Fruit fly (Drosophila melanogaster): ENCODE data around the gene Sgs7.

Gene Sgs7

dm6 chr3L:11550359-11551056 is 40.8 kb downstream of the Sgs7 start:
- TF ChIP-seq CG4496 (GFP tag; IDR thresholded peaks at IDR 0.05), result 0 out of 3 replicates have a peak, but pooled peaks have one; percentile 10
- TF ChIP-seq CG14655 (GFP tag; optimal IDR thresholded peaks at IDR 0.05), result peak; percentile 16
- TF ChIP-seq rn (GFP tag; IDR thresholded peaks at IDR 0.05), result no peak
- no peak for TF ChIP-seq CG32121 (GFP tag; IDR thresholded peaks at IDR 0.05)

dm6 chr3L:11551949-11552348 is 42.3 kb downstream of the Sgs7 start:
- TF ChIP-seq EcR (GFP tag; optimal IDR thresholded peaks at IDR 0.05) (no peak), Snoo (tag; optimal IDR thresholded peaks at IDR 0.05) (peak; percentile 24), CG17806 (tag; optimal IDR thresholded peaks at IDR 0.05) (peak; percentile 55), CG15710 (tag; optimal IDR thresholded peaks at IDR 0.05) (peak; percentile 66), CG4496 (GFP tag; IDR thresholded peaks at IDR 0.05) (peak; percentile 65; the same call in 1 of the 3 replicates), CG8159 (tag; optimal IDR thresholded peaks at IDR 0.05) (peak; percentile 75), CG10348 (GFP tag; IDR thresholded peaks at IDR 0.05) (no peak), Ets98B (GFP tag; IDR thresholded peaks at IDR 0.05) (peak; percentile 52), Pif1A (GFP tag; optimal IDR thresholded peaks at IDR 0.05) (peak; percentile 55), CG8301 (tag; optimal IDR thresholded peaks at IDR 0.05) (peak; percentile 58), fd96Ca (GFP tag; IDR thresholded peaks at IDR 0.05) (peak; percentile 11; the same call in 1 of the 3 replicates), Pif1B (GFP tag; optimal IDR thresholded peaks at IDR 0.05) (peak; percentile 29), CG14655 (GFP tag; optimal IDR thresholded peaks at IDR 0.05) (peak; percentile 76), CG9948 (tag; optimal IDR thresholded peaks at IDR 0.05) (peak; percentile 54), gl (tag; optimal IDR thresholded peaks at IDR 0.05) (no peak), D1 (tag; optimal IDR thresholded peaks at IDR 0.05) (no peak), rn (GFP tag; IDR thresholded peaks at IDR 0.05) (peak; percentile 52; the same call in 1 of the 2 replicates), CG32121 (GFP tag; IDR thresholded peaks at IDR 0.05) (peak; percentile 60), CG34367 (tag; optimal IDR thresholded peaks at IDR 0.05) (peak; percentile 19)

dm6 chr3L:11552996-11553671 is 43.5 kb downstream of the Sgs7 start:
- TF ChIP-seq CG32121 (GFP tag; IDR thresholded peaks at IDR 0.05), result peak; percentile 79
- peak; percentile 69; the same call in 2 of the 3 replicates for TF ChIP-seq CG4496 (GFP tag; IDR thresholded peaks at IDR 0.05)
- TF ChIP-seq CG8159 (tag; optimal IDR thresholded peaks at IDR 0.05), result peak; percentile 32
- TF ChIP-seq CG10348 (GFP tag; IDR thresholded peaks at IDR 0.05), result no peak
- TF ChIP-seq Ets98B (GFP tag; IDR thresholded peaks at IDR 0.05), result peak; percentile 83
- TF ChIP-seq CG14655 (GFP tag; optimal IDR thresholded peaks at IDR 0.05), result peak; percentile 65
- TF ChIP-seq gl (tag; optimal IDR thresholded peaks at IDR 0.05), result peak; percentile 86
- TF ChIP-seq CG15710 (tag; optimal IDR thresholded peaks at IDR 0.05), result peak; percentile 61
- peak; percentile 22 for TF ChIP-seq CG9948 (tag; optimal IDR thresholded peaks at IDR 0.05)
- peak; percentile 42 for TF ChIP-seq Snoo (tag; optimal IDR thresholded peaks at IDR 0.05)
- peak; percentile 95 for TF ChIP-seq CG12605 (GFP tag; IDR thresholded peaks at IDR 0.05)
- peak; percentile 45 for TF ChIP-seq CG17806 (tag; optimal IDR thresholded peaks at IDR 0.05)
- TF ChIP-seq rn (GFP tag; IDR thresholded peaks at IDR 0.05), result no peak
- TF ChIP-seq CG13204 (GFP tag; optimal IDR thresholded peaks at IDR 0.05), result peak; percentile 94
- TF ChIP-seq CG34367 (tag; optimal IDR thresholded peaks at IDR 0.05), result peak; percentile 65
- TF ChIP-seq D1 (tag; optimal IDR thresholded peaks at IDR 0.05), result no peak
- TF ChIP-seq EcR (GFP tag; optimal IDR thresholded peaks at IDR 0.05), result peak; percentile 81
- TF ChIP-seq fd96Ca (GFP tag; IDR thresholded peaks at IDR 0.05), result peak; percentile 79
- peak; percentile 21 for TF ChIP-seq Pif1A (GFP tag; optimal IDR thresholded peaks at IDR 0.05)
- TF ChIP-seq Pif1B (GFP tag; optimal IDR thresholded peaks at IDR 0.05), result peak; percentile 57
- peak; percentile 44 for TF ChIP-seq CG8301 (tag; optimal IDR thresholded peaks at IDR 0.05)

dm6 chr3L:11553672-11554068 is 44.0 kb downstream of the Sgs7 start:
- TF ChIP-seq CG12605 (GFP tag; IDR thresholded peaks at IDR 0.05) (no peak), CG10348 (GFP tag; IDR thresholded peaks at IDR 0.05) (no peak), EcR (GFP tag; optimal IDR thresholded peaks at IDR 0.05) (no peak), CG34367 (tag; optimal IDR thresholded peaks at IDR 0.05) (no peak), CG32121 (GFP tag; IDR thresholded peaks at IDR 0.05) (no peak), Snoo (tag; optimal IDR thresholded peaks at IDR 0.05) (no peak), CG9948 (tag; optimal IDR thresholded peaks at IDR 0.05) (no peak), CG13204 (GFP tag; optimal IDR thresholded peaks at IDR 0.05) (no peak), gl (tag; optimal IDR thresholded peaks at IDR 0.05) (no peak), D1 (tag; optimal IDR thresholded peaks at IDR 0.05) (no peak), CG8159 (tag; optimal IDR thresholded peaks at IDR 0.05) (no peak)

dm6 chr3L:11554338-11554737 is 44.7 kb downstream of the Sgs7 start:
- peak; percentile 41 for TF ChIP-seq rn (GFP tag; IDR thresholded peaks at IDR 0.05)
- peak; percentile 79 for TF ChIP-seq CG14655 (GFP tag; optimal IDR thresholded peaks at IDR 0.05)
- TF ChIP-seq gl (tag; optimal IDR thresholded peaks at IDR 0.05), result peak; percentile 27
- TF ChIP-seq CG10348 (GFP tag; IDR thresholded peaks at IDR 0.05), result no peak
- TF ChIP-seq CG8159 (tag; optimal IDR thresholded peaks at IDR 0.05), result peak; percentile 81
- no peak for TF ChIP-seq fd96Ca (GFP tag; IDR thresholded peaks at IDR 0.05)
- TF ChIP-seq D1 (tag; optimal IDR thresholded peaks at IDR 0.05), result no peak
- peak; percentile 68 for TF ChIP-seq CG8301 (tag; optimal IDR thresholded peaks at IDR 0.05)
- peak; percentile 49 for TF ChIP-seq CG12605 (GFP tag; IDR thresholded peaks at IDR 0.05)
- peak; percentile 49 for TF ChIP-seq Pif1A (GFP tag; optimal IDR thresholded peaks at IDR 0.05)
- peak; percentile 56 for TF ChIP-seq CG32121 (GFP tag; IDR thresholded peaks at IDR 0.05)
- TF ChIP-seq CG17806 (tag; optimal IDR thresholded peaks at IDR 0.05), result peak; percentile 73
- peak; percentile 49 for TF ChIP-seq Snoo (tag; optimal IDR thresholded peaks at IDR 0.05)
- TF ChIP-seq CG4496 (GFP tag; IDR thresholded peaks at IDR 0.05), result peak; percentile 61; the same call in 2 of the 3 replicates
- TF ChIP-seq Pif1B (GFP tag; optimal IDR thresholded peaks at IDR 0.05), result peak; percentile 56
- TF ChIP-seq CG9948 (tag; optimal IDR thresholded peaks at IDR 0.05), result peak; percentile 55
- TF ChIP-seq CG15710 (tag; optimal IDR thresholded peaks at IDR 0.05), result peak; percentile 71
- TF ChIP-seq CG34367 (tag; optimal IDR thresholded peaks at IDR 0.05), result peak; percentile 54
- no peak for TF ChIP-seq EcR (GFP tag; optimal IDR thresholded peaks at IDR 0.05)
- no peak for TF ChIP-seq CG13204 (GFP tag; optimal IDR thresholded peaks at IDR 0.05)
- TF ChIP-seq Ets98B (GFP tag; IDR thresholded peaks at IDR 0.05), result peak; percentile 53; the same call in 1 of the 2 replicates

All from whole organism, pupa.